Worm (Caenorhabditis elegans) whole organism, young adult: Measurements from ENCODE around the gene nck-1.
A peak's percentile ranks its signal among the peaks of the same experiment; 100 is the strongest.

ENCODE experiments used
- B0019.2 ChIP-seq: fragments of 200-800 bp; sonication (Bioruptor generic); conservative IDR thresholded peaks from 2 replicates; pipeline ENCODE4 v1.3.6; 2022; ENCODE audit warnings: missing genetic modification reagents, missing genetic modification characterization, missing compliant biosample characterization
- C06A6.2 ChIP-seq: fragments of 200-800 bp; sonication (Bioruptor generic); conservative IDR thresholded peaks from 2 replicates; pipeline ENCODE4 v1.3.6; 2022; ENCODE audit warnings: missing genetic modification characterization, missing compliant biosample characterization
- D2030.7 ChIP-seq: fragments of 200-800 bp; sonication (Bioruptor generic); IDR thresholded peaks from 2 replicates; pipeline ENCODE4 v1.3.6; 2022; ENCODE audit warnings: missing genetic modification reagents, missing genetic modification characterization, missing compliant biosample characterization
- F22D6.2 ChIP-seq: sonication (generic microtip); optimal IDR thresholded peaks from 2 replicates; lab custom pipeline; 2016; ENCODE audit warnings: mild to moderate bottlenecking, missing genetic modification characterization, missing compliant biosample characterization
- F33H1.4 ChIP-seq: fragments of 200-800 bp; sonication (Bioruptor generic); IDR thresholded peaks from 2 replicates; pipeline ENCODE4 v1.3.6; 2022; ENCODE audit warnings: missing genetic modification reagents, missing genetic modification characterization, missing compliant biosample characterization
- F37B4.10 ChIP-seq: fragments of 200-800 bp; sonication (Bioruptor generic); IDR thresholded peaks from 2 replicates; pipeline ENCODE4 v1.3.6; 2022; ENCODE audit warnings: missing genetic modification characterization, missing compliant biosample characterization
- F49E8.2 ChIP-seq: sonication (generic microtip); optimal IDR thresholded peaks from 3 replicates; lab custom pipeline; 2017; ENCODE audit warnings: missing genetic modification characterization, mild to moderate bottlenecking, missing compliant biosample characterization, antibody characterized with exemption, moderate library complexity; ENCODE audit not compliant: insufficient read depth
- F52B5.7 ChIP-seq: sonication (generic microtip); optimal IDR thresholded peaks from 2 replicates; lab custom pipeline; 2016; ENCODE audit warnings: mild to moderate bottlenecking, missing genetic modification characterization, missing compliant biosample characterization
- F57C9.4 ChIP-seq: sonication (generic microtip); optimal IDR thresholded peaks from 2 replicates; lab custom pipeline; 2017; ENCODE audit warnings: mild to moderate bottlenecking, missing genetic modification characterization, missing compliant biosample characterization
- Y53G8AR.9 ChIP-seq: fragments of 200-800 bp; sonication (Bioruptor generic); conservative IDR thresholded peaks from 2 replicates; pipeline ENCODE4 v1.3.6; 2022; ENCODE audit warnings: missing genetic modification reagents, missing genetic modification characterization, missing compliant biosample characterization
- akir-1 ChIP-seq: fragments of 200-800 bp; sonication (Bioruptor generic); optimal IDR thresholded peaks from 2 replicates; lab custom pipeline; 2018; ENCODE audit warnings: mild to moderate bottlenecking, missing genetic modification characterization, moderate library complexity, missing compliant biosample characterization
- aptf-3 ChIP-seq: fragments of 200-800 bp; sonication (Bioruptor generic); IDR thresholded peaks from 2 replicates; pipeline ENCODE4 v1.3.6; 2022; ENCODE audit warnings: missing genetic modification characterization, missing compliant biosample characterization
- attf-3 ChIP-seq: fragments of 200-800 bp; sonication (Bioruptor generic); conservative IDR thresholded peaks from 2 replicates; pipeline ENCODE4 v1.3.6; 2022; ENCODE audit warnings: missing genetic modification reagents, missing genetic modification characterization, missing compliant biosample characterization
- bed-1 ChIP-seq: fragments of 200-800 bp; sonication (Bioruptor generic); IDR thresholded peaks from 2 replicates; pipeline ENCODE4 v1.3.6; 2022; ENCODE audit warnings: missing genetic modification reagents, missing genetic modification characterization, missing compliant biosample characterization
- ceh-100 ChIP-seq: fragments of 200-800 bp; sonication (Bioruptor generic); IDR thresholded peaks from 2 replicates; pipeline ENCODE4 v1.3.6; 2022; ENCODE audit warnings: missing genetic modification reagents, missing genetic modification characterization, missing compliant biosample characterization
- ceh-27 ChIP-seq: fragments of 200-800 bp; sonication (Bioruptor generic); optimal IDR thresholded peaks from 2 replicates; lab custom pipeline; 2018; ENCODE audit warnings: mild to moderate bottlenecking, missing genetic modification characterization, moderate library complexity, missing compliant biosample characterization
- ceh-79 ChIP-seq: sonication (generic microtip); optimal IDR thresholded peaks from 2 replicates; lab custom pipeline; 2017; ENCODE audit warnings: mild to moderate bottlenecking, missing genetic modification characterization, missing compliant biosample characterization
- efl-1 ChIP-seq: fragments of 150-350 bp; optimal IDR thresholded peaks from 2 replicates; lab custom pipeline; 2014; ENCODE audit warnings: missing biosample characterization, missing genetic modification reagents, missing genetic modification characterization
- egl-18 ChIP-seq: fragments of 200-800 bp; sonication (Bioruptor generic); IDR thresholded peaks from 2 replicates; pipeline ENCODE4 v1.3.6; 2022; ENCODE audit warnings: missing genetic modification reagents, missing genetic modification characterization, missing compliant biosample characterization
- him-1 ChIP-seq: sonication (generic microtip); optimal IDR thresholded peaks from 2 replicates; lab custom pipeline; 2016; ENCODE audit warnings: missing genotype, missing genetic modification reagents, missing genetic modification characterization, missing compliant biosample characterization
- hlh-26 ChIP-seq: fragments of 200-800 bp; sonication (Bioruptor generic); conservative IDR thresholded peaks from 2 replicates; pipeline ENCODE4 v1.3.6; 2022; ENCODE audit warnings: missing genetic modification reagents, missing genetic modification characterization, missing compliant biosample characterization
- hrde-1 ChIP-seq: sonication (generic microtip); optimal IDR thresholded peaks from 2 replicates; lab custom pipeline; 2016; ENCODE audit warnings: missing genetic modification characterization, mild to moderate bottlenecking, missing compliant biosample characterization, moderate library complexity, missing genotype, missing genetic modification reagents, borderline replicate concordance
- lag-1 ChIP-seq: fragments of 200-800 bp; sonication (Bioruptor generic); IDR thresholded peaks from 2 replicates; pipeline ENCODE4 v1.3.6; 2022; ENCODE audit warnings: missing genetic modification reagents, missing genetic modification characterization, missing compliant biosample characterization
- let-526 ChIP-seq: fragments of 200-800 bp; sonication (Bioruptor generic); IDR thresholded peaks from 2 replicates; pipeline ENCODE4 v1.3.6; 2022; ENCODE audit warnings: missing genetic modification reagents, missing genetic modification characterization, missing compliant biosample characterization
- lin-26 ChIP-seq: fragments of 200-800 bp; sonication (Bioruptor generic); IDR thresholded peaks from 2 replicates; pipeline ENCODE4 v1.3.6; 2022; ENCODE audit warnings: missing genetic modification reagents, missing genetic modification characterization, missing compliant biosample characterization
- lin-54 ChIP-seq: fragments of 200-800 bp; sonication (Bioruptor generic); optimal IDR thresholded peaks from 2 replicates; lab custom pipeline; 2018; ENCODE audit warnings: mild to moderate bottlenecking, missing genetic modification characterization, missing compliant biosample characterization
- lir-1 ChIP-seq: fragments of 200-800 bp; sonication (Bioruptor generic); conservative IDR thresholded peaks from 2 replicates; pipeline ENCODE4 v1.3.6; 2022; ENCODE audit warnings: missing genetic modification reagents, missing genetic modification characterization, missing compliant biosample characterization
- lsl-1 ChIP-seq: fragments of 200-800 bp; sonication (Bioruptor generic); optimal IDR thresholded peaks from 2 replicates; lab custom pipeline; 2018; ENCODE audit warnings: mild to moderate bottlenecking, missing genetic modification characterization, moderate library complexity, missing compliant biosample characterization
- lsy-27 ChIP-seq: sonication (generic microtip); optimal IDR thresholded peaks from 2 replicates; lab custom pipeline; 2017; ENCODE audit warnings: missing genetic modification characterization, mild to moderate bottlenecking, missing compliant biosample characterization, antibody characterized with exemption, missing genotype, borderline replicate concordance; ENCODE audit not compliant: insufficient read depth
- madf-6 ChIP-seq: fragments of 200-800 bp; sonication (Bioruptor generic); IDR thresholded peaks from 2 replicates; pipeline ENCODE4 v1.3.6; 2022; ENCODE audit warnings: missing genetic modification reagents, missing genetic modification characterization, missing compliant biosample characterization
- nfya-1 ChIP-seq: sonication (generic microtip); optimal IDR thresholded peaks from 2 replicates; lab custom pipeline; 2017; ENCODE audit warnings: antibody characterized with exemption, missing compliant biosample characterization, missing genetic modification characterization, borderline replicate concordance; ENCODE audit not compliant: insufficient read depth
- nhr-120 ChIP-seq: fragments of 200-800 bp; sonication (Bioruptor generic); IDR thresholded peaks from 2 replicates; pipeline ENCODE4 v1.3.6; 2022; ENCODE audit warnings: missing genetic modification characterization, missing compliant biosample characterization
- nhr-80 ChIP-seq: sonication (generic microtip); optimal IDR thresholded peaks from 2 replicates; lab custom pipeline; 2016; ENCODE audit warnings: missing genetic modification characterization, missing compliant biosample characterization
- pha-4 ChIP-seq: fragments of 150-350 bp; sonication (generic microtip); optimal IDR thresholded peaks from 2 replicates; lab custom pipeline; 2014; ENCODE audit warnings: missing biosample characterization, missing genetic modification reagents, missing genetic modification characterization
- repo-1 ChIP-seq: sonication (generic microtip); optimal IDR thresholded peaks from 2 replicates; lab custom pipeline; 2017; ENCODE audit warnings: mild to moderate bottlenecking, missing genetic modification characterization, missing compliant biosample characterization
- rpc-1 ChIP-seq, 2 experiments: fragments of 150-350 bp in 1 of 2; sonication (generic microtip) in 1 of 2; optimal IDR thresholded peaks; 2 replicates each; lab custom pipeline; 2014 to 2018; ENCODE audit warnings: missing biosample characterization in 1 of 2, missing genetic modification characterization in 1 of 2, missing genetic modification reagents in 1 of 2, missing genotype in 1 of 2
- sdz-38 ChIP-seq: sonication (generic microtip); optimal IDR thresholded peaks from 2 replicates; lab custom pipeline; 2016; ENCODE audit warnings: missing genotype, missing genetic modification characterization, missing compliant biosample characterization
- sea-2 ChIP-seq: fragments of 200-800 bp; sonication (Bioruptor generic); IDR thresholded peaks from 2 replicates; pipeline ENCODE4 v1.3.6; 2022; ENCODE audit warnings: missing genetic modification characterization, missing compliant biosample characterization
- snpc-3.4 ChIP-seq: sonication (generic microtip); optimal IDR thresholded peaks from 2 replicates; lab custom pipeline; 2017; ENCODE audit warnings: missing genetic modification characterization, mild to moderate bottlenecking, missing compliant biosample characterization, antibody characterized with exemption, moderate library complexity, missing genotype, missing genetic modification reagents
- snpc-4 ChIP-seq, 5 experiments: fragments of 150-350 bp in 1 of 5; sonication (generic microtip) in 4 of 5; optimal IDR thresholded peaks; 2 replicates each; lab custom pipeline; 2014 to 2018; ENCODE audit warnings: missing genetic modification characterization in 5 of 5, missing biosample characterization in 3 of 5, antibody characterized with exemption in 2 of 5, mild to moderate bottlenecking in 2 of 5, missing compliant biosample characterization in 2 of 5, missing genotype in 2 of 5, moderate library complexity in 2 of 5, missing genetic modification reagents in 1 of 5
- somi-1 ChIP-seq: fragments of 200-800 bp; sonication (Bioruptor generic); optimal IDR thresholded peaks from 2 replicates; lab custom pipeline; 2018; ENCODE audit warnings: mild to moderate bottlenecking, missing genetic modification characterization, missing compliant biosample characterization
- sptf-2 ChIP-seq: fragments of 200-800 bp; sonication (Bioruptor generic); optimal IDR thresholded peaks from 2 replicates; lab custom pipeline; 2018; ENCODE audit warnings: mild to moderate bottlenecking, missing genetic modification characterization, missing compliant biosample characterization
- tbx-9 ChIP-seq: sonication (generic microtip); optimal IDR thresholded peaks from 2 replicates; lab custom pipeline; 2016; ENCODE audit warnings: borderline replicate concordance, missing genetic modification characterization, inconsistent platforms, missing compliant biosample characterization
- unc-130 ChIP-seq: sonication (generic microtip); optimal IDR thresholded peaks from 2 replicates; lab custom pipeline; 2016; ENCODE audit warnings: missing genetic modification reagents, missing genetic modification characterization, missing compliant biosample characterization
- xnd-1 ChIP-seq: sonication (generic microtip); optimal IDR thresholded peaks from 2 replicates; lab custom pipeline; 2016; ENCODE audit warnings: missing genotype, missing genetic modification reagents, missing genetic modification characterization, missing compliant biosample characterization
- zfh-2 ChIP-seq: fragments of 200-800 bp; sonication (Bioruptor generic); conservative IDR thresholded peaks from 2 replicates; pipeline ENCODE4 v1.3.6; 2022; ENCODE audit warnings: missing genetic modification reagents, missing genetic modification characterization, missing compliant biosample characterization
- zim-3 ChIP-seq: sonication (generic microtip); optimal IDR thresholded peaks from 2 replicates; lab custom pipeline; 2017; ENCODE audit warnings: mild to moderate bottlenecking, missing genetic modification characterization, moderate library complexity, missing compliant biosample characterization
- ztf-6 ChIP-seq: fragments of 200-800 bp; sonication (Bioruptor generic); IDR thresholded peaks from 2 replicates; pipeline ENCODE4 v1.3.6; 2022; ENCODE audit warnings: missing genetic modification reagents, missing genetic modification characterization, missing compliant biosample characterization

nck-1 gene

ce11 chrX:4142202-4142601 lies 11.0 kb downstream of the nck-1 start (continued):
- peak; percentile 92 for TF ChIP-seq somi-1 (GFP tag; lab: Kevin White, UChicago)
- no peak for TF ChIP-seq F33H1.4 (GFP tag; lab: Robert Waterston, UW)
- no peak for TF ChIP-seq lir-1 (GFP tag; lab: Robert Waterston, UW)
- peak; percentile 18 for TF ChIP-seq F22D6.2 (tag; lab: Kevin White, UChicago)
- TF ChIP-seq pha-4 (tag; lab: Kevin White, UChicago), result no peak
- TF ChIP-seq efl-1 (GFP tag; lab: Kevin White, UChicago), result no peak
- TF ChIP-seq F52B5.7 (tag; lab: Kevin White, UChicago), result no peak
- TF ChIP-seq let-526, result peak; percentile 87
- TF ChIP-seq aptf-3 (GFP tag; lab: Robert Waterston, UW), result no peak
- TF ChIP-seq him-1 (tag; lab: Kevin White, UChicago), result no peak
- TF ChIP-seq xnd-1, result no peak
- TF ChIP-seq ztf-6 (GFP tag; lab: Robert Waterston, UW), result no peak
- TF ChIP-seq bed-1, result no peak
- 0 out of 2 replicates have a peak, but pooled peaks have one; percentile 63 for TF ChIP-seq F37B4.10
- no peak for TF ChIP-seq lsy-27
- no peak for TF ChIP-seq D2030.7 (GFP tag; lab: Robert Waterston, UW)
- TF ChIP-seq snpc-3.4 (tag; lab: Kevin White, UChicago), result no peak
- TF ChIP-seq lin-54 (GFP tag; lab: Kevin White, UChicago), result peak; percentile 32
- no peak for TF ChIP-seq F49E8.2 (tag; lab: Kevin White, UChicago)
- TF ChIP-seq C06A6.2 (GFP tag; lab: Robert Waterston, UW), result peak; percentile 79
- TF ChIP-seq zim-3, result no peak
- TF ChIP-seq sea-2 (GFP tag; lab: Robert Waterston, UW), result no peak
- TF ChIP-seq nhr-120 (GFP tag; lab: Robert Waterston, UW), result no peak
- TF ChIP-seq sptf-2 (GFP tag; lab: Kevin White, UChicago), result no peak
- peak; percentile 83 for TF ChIP-seq zfh-2 (GFP tag; lab: Robert Waterston, UW)
- no peak for TF ChIP-seq lag-1 (GFP tag; lab: Robert Waterston, UW)
- TF ChIP-seq snpc-4 (GFP tag; optimal IDR thresholded peaks at IDR 0.05; lab: Kevin White, UChicago), result no peak
- TF ChIP-seq snpc-4 (tag; optimal IDR thresholded peaks at IDR 0.05; lab: Kevin White, UChicago), result peak in 2 of 4 experiments; percentile 49 to 57
- TF ChIP-seq madf-6, result no peak
- peak; percentile 29 for TF ChIP-seq akir-1 (GFP tag; lab: Kevin White, UChicago)
- TF ChIP-seq sdz-38 (tag; lab: Kevin White, UChicago), result no peak
- TF ChIP-seq F57C9.4 (tag; lab: Kevin White, UChicago), result no peak
- no peak for TF ChIP-seq rpc-1 (optimal IDR thresholded peaks at IDR 0.05; lab: Kevin White, UChicago)
- no peak for TF ChIP-seq rpc-1 (tag; optimal IDR thresholded peaks at IDR 0.05; lab: Kevin White, UChicago)
- peak; percentile 42; the same call in 1 of the 2 replicates for TF ChIP-seq Y53G8AR.9 (GFP tag; lab: Robert Waterston, UW)
- no peak for TF ChIP-seq unc-130 (GFP tag; lab: Kevin White, UChicago)
- TF ChIP-seq hrde-1 (tag; lab: Kevin White, UChicago), result no peak
- TF ChIP-seq ceh-27 (GFP tag; lab: Kevin White, UChicago), result peak; percentile 47
- TF ChIP-seq B0019.2, result no peak
- no peak for TF ChIP-seq nfya-1 (tag; lab: Kevin White, UChicago)
- TF ChIP-seq attf-3, result no peak
- TF ChIP-seq hlh-26 (GFP tag; lab: Robert Waterston, UW), result no peak
- TF ChIP-seq lin-26 (GFP tag; lab: Robert Waterston, UW), result peak; percentile 51; the same call in 1 of the 2 replicates
- peak; percentile 52 for TF ChIP-seq nhr-80 (tag; lab: Kevin White, UChicago)
- no peak for TF ChIP-seq ceh-100 (GFP tag; lab: Robert Waterston, UW)
- no peak for TF ChIP-seq ceh-79
- no peak for TF ChIP-seq tbx-9
- no peak for TF ChIP-seq egl-18
- no peak for TF ChIP-seq lsl-1
- TF ChIP-seq repo-1, result no peak
